Worm (Caenorhabditis elegans): ENCODE data around the gene F38B6.2.

Gene F38B6.2

ce11 chrX:6742891-6743290, 44.6 kb downstream of the F38B6.2 start (continued):
- TF ChIP-seq sox-4 (tag; optimal IDR thresholded peaks at IDR 0.05) = peak; percentile 48
- peak in 1 of 2 experiments; percentile 97 for TF ChIP-seq mdl-1 (tag; optimal IDR thresholded peaks at IDR 0.05)
- TF ChIP-seq rnt-1 (tag; optimal IDR thresholded peaks at IDR 0.05) = peak; percentile 92
- no peak for TF ChIP-seq lin-15B (tag; optimal IDR thresholded peaks at IDR 0.05)
- no peak for TF ChIP-seq ceh-90 (tag; optimal IDR thresholded peaks at IDR 0.05)
- TF ChIP-seq nhr-20 (tag; optimal IDR thresholded peaks at IDR 0.05) = peak; percentile 89
- TF ChIP-seq ceh-8 (GFP tag; optimal IDR thresholded peaks at IDR 0.05) = peak; percentile 0
- no peak for TF ChIP-seq Y116A8C.19 (tag; optimal IDR thresholded peaks at IDR 0.05; ENCODE audit: borderline replicate concordance)
- peak; percentile 46 for TF ChIP-seq lin-13 (GFP tag; optimal IDR thresholded peaks at IDR 0.05)
- TF ChIP-seq egl-13 (tag; optimal IDR thresholded peaks at IDR 0.05) = no peak
- TF ChIP-seq sup-37 (GFP tag; optimal IDR thresholded peaks at IDR 0.05) = peak; percentile 31
- no peak for TF ChIP-seq nhr-76 (tag; optimal IDR thresholded peaks at IDR 0.05)
- TF ChIP-seq swsn-7 (tag; optimal IDR thresholded peaks at IDR 0.05) = peak; percentile 81
- TF ChIP-seq fos-1 (tag; optimal IDR thresholded peaks at IDR 0.05) = peak; percentile 44
- no peak for TF ChIP-seq pax-3 (tag; optimal IDR thresholded peaks at IDR 0.05)
- peak in 2 of 3 experiments; percentile 18 to 44 for TF ChIP-seq ceh-82 (tag; optimal IDR thresholded peaks at IDR 0.05)
- TF ChIP-seq irx-1 (tag; optimal IDR thresholded peaks at IDR 0.05) = peak; percentile 76
- TF ChIP-seq nhr-71 (tag; optimal IDR thresholded peaks at IDR 0.05) = peak; percentile 97
- no peak for TF ChIP-seq hlh-4 (tag; optimal IDR thresholded peaks at IDR 0.05)
- no peak for TF ChIP-seq alr-1 (tag; optimal IDR thresholded peaks at IDR 0.05; ENCODE audit: borderline replicate concordance)
- TF ChIP-seq ztf-4 (tag; optimal IDR thresholded peaks at IDR 0.05) = peak; percentile 77
- TF ChIP-seq nhr-84 (tag; optimal IDR thresholded peaks at IDR 0.05) = no peak
- TF ChIP-seq unc-86 (tag; optimal IDR thresholded peaks at IDR 0.05) = no peak
- no peak for TF ChIP-seq C34B4.2 (tag; optimal IDR thresholded peaks at IDR 0.05)
- TF ChIP-seq unc-130 (tag; optimal IDR thresholded peaks at IDR 0.05) = peak; percentile 85
- TF ChIP-seq unc-62 (GFP tag; optimal IDR thresholded peaks at IDR 0.05) = no peak
- peak; percentile 66; the same call in 1 of the 2 replicates for TF ChIP-seq ceh-88 (GFP tag; IDR thresholded peaks at IDR 0.05)
- TF ChIP-seq zip-4 (GFP tag; optimal IDR thresholded peaks at IDR 0.05) = no peak
- TF ChIP-seq nhr-77 (tag; optimal IDR thresholded peaks at IDR 0.05) = peak; percentile 24
- no peak for TF ChIP-seq fkh-10 (GFP tag; optimal IDR thresholded peaks at IDR 0.05)
- TF ChIP-seq aha-1 (tag; optimal IDR thresholded peaks at IDR 0.05) = peak; percentile 23
- peak; percentile 77 for TF ChIP-seq nhr-47 (tag; optimal IDR thresholded peaks at IDR 0.05)
- no peak for TF ChIP-seq zag-1 (tag; optimal IDR thresholded peaks at IDR 0.05)

ce11 chrX:6743344-6743743, 45.0 kb downstream of the F38B6.2 start:
- TF ChIP-seq ces-1 (GFP tag; optimal IDR thresholded peaks at IDR 0.05) = no peak
- TF ChIP-seq rnt-1 (tag; optimal IDR thresholded peaks at IDR 0.05) = peak; percentile 1
- no peak for TF ChIP-seq zag-1 (tag; optimal IDR thresholded peaks at IDR 0.05)
- no peak for TF ChIP-seq mab-9 (GFP tag; IDR thresholded peaks at IDR 0.05)
- TF ChIP-seq ceh-88 (GFP tag; IDR thresholded peaks at IDR 0.05) = 0 out of 2 replicates have a peak, but pooled peaks have one; percentile 2
- TF ChIP-seq dpl-1 (GFP tag; optimal IDR thresholded peaks at IDR 0.05) = no peak

DNA sequence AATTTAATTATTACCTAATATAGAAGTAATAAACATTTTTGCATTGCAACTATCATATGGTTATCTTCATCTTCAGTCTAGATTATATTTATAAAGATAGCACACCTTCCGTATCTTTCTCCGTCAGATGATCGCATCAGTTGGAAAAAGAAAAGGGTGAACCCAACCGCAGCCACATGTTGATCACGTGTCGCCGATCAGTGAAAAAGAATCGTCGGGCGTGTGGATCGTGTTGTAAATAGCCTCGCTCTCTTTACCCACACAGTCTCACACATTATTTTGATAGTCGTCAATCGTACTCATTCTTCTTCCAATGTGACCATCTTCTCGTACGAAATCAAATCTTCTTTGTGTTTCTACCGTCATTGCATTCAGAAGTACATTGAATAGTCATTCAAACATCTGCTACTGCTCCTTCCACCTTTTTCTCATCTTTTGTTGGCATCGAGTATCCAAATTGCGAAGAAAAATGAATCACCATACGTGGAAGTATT, 45.6 kb downstream of the F38B6.2 start:
- TF ChIP-seq ceh-82 (tag; optimal IDR thresholded peaks at IDR 0.05) = peak; percentile 5 to 46 (median 43)
- TF ChIP-seq ceh-8 (GFP tag; optimal IDR thresholded peaks at IDR 0.05) = peak; percentile 11
- TF ChIP-seq jun-1 (tag; optimal IDR thresholded peaks at IDR 0.05) = peak; percentile 85
- peak; percentile 97 for TF ChIP-seq rnt-1 (tag; optimal IDR thresholded peaks at IDR 0.05)
- peak; percentile 100 for TF ChIP-seq nhr-85 (tag)
- peak; percentile 48 to 99 (median 92) for TF ChIP-seq elt-3 (tag; optimal IDR thresholded peaks at IDR 0.05)
- TF ChIP-seq xbp-1 (tag; optimal IDR thresholded peaks at IDR 0.05) = peak; percentile 90
- TF ChIP-seq Y116A8C.19 (tag; optimal IDR thresholded peaks at IDR 0.05; ENCODE audit: borderline replicate concordance) = no peak
- TF ChIP-seq snpc-4 (tag; optimal IDR thresholded peaks at IDR 0.05) = peak; percentile 42
- TF ChIP-seq efl-3 (GFP tag; optimal IDR thresholded peaks at IDR 0.05) = peak; percentile 89
- TF ChIP-seq lin-13 (GFP tag; optimal IDR thresholded peaks at IDR 0.05) = peak; percentile 91
- TF ChIP-seq fkh-10 (GFP tag; optimal IDR thresholded peaks at IDR 0.05) = no peak
- peak; percentile 77 for TF ChIP-seq pax-3 (tag; optimal IDR thresholded peaks at IDR 0.05)
- peak; percentile 93 for TF ChIP-seq unc-130 (tag; optimal IDR thresholded peaks at IDR 0.05)
- peak; percentile 85 for TF ChIP-seq sup-37 (GFP tag; optimal IDR thresholded peaks at IDR 0.05)
- TF ChIP-seq nhr-47 (tag; optimal IDR thresholded peaks at IDR 0.05) = peak; percentile 95
- TF ChIP-seq hlh-17 (GFP tag; optimal IDR thresholded peaks at IDR 0.05; ENCODE audit: borderline replicate concordance) = no peak
- TF ChIP-seq hpl-2 (GFP tag; optimal IDR thresholded peaks at IDR 0.05) = peak; percentile 79
- peak; percentile 87 for TF ChIP-seq ceh-88 (GFP tag; IDR thresholded peaks at IDR 0.05)
- TF ChIP-seq nhr-11 (tag; optimal IDR thresholded peaks at IDR 0.05) = peak; percentile 70
- TF ChIP-seq tbx-2 (tag; optimal IDR thresholded peaks at IDR 0.05) = peak; percentile 94
- TF ChIP-seq zag-1 (tag; optimal IDR thresholded peaks at IDR 0.05) = no peak
- peak; percentile 99 for TF ChIP-seq nhr-71 (tag; optimal IDR thresholded peaks at IDR 0.05)
- TF ChIP-seq efl-1 (optimal IDR thresholded peaks at IDR 0.05) = peak; percentile 63 to 65
- TF ChIP-seq efl-1 (GFP tag; optimal IDR thresholded peaks at IDR 0.05 in 1 of 2) = peak; percentile 10 to 97
